Worm (Caenorhabditis elegans) whole organism, late embryonic: ENCODE results near the gene ckr-2.

Experiments used
- ceh-19 ChIP-seq: fragments of 200-800 bp; sonication (Bioruptor generic); optimal IDR thresholded peaks from 2 replicates; lab custom pipeline; 2018; ENCODE audit warnings: mild to moderate bottlenecking, missing genetic modification characterization, missing compliant biosample characterization
- ceh-31 ChIP-seq: sonication (generic microtip); optimal IDR thresholded peaks from 2 replicates; lab custom pipeline; 2016; ENCODE audit warnings: missing genetic modification characterization, missing compliant biosample characterization
- ceh-48 ChIP-seq: sonication (generic microtip); optimal IDR thresholded peaks from 2 replicates; lab custom pipeline; 2016; ENCODE audit warnings: missing genetic modification characterization, inconsistent platforms, missing compliant biosample characterization
- elt-2 ChIP-seq: sonication (generic microtip); optimal IDR thresholded peaks from 2 replicates; lab custom pipeline; 2016; ENCODE audit warnings: missing genetic modification reagents, missing genetic modification characterization, missing compliant biosample characterization
- pag-3 ChIP-seq: sonication (generic microtip); optimal IDR thresholded peaks from 2 replicates; lab custom pipeline; 2016; ENCODE audit warnings: missing compliant biosample characterization, missing genetic modification characterization, borderline replicate concordance
- pros-1 ChIP-seq: fragments of 150-350 bp; optimal IDR thresholded peaks from 2 replicates; lab custom pipeline; 2014; ENCODE audit warnings: missing biosample characterization, missing genetic modification reagents, missing genetic modification characterization
- sox-4 ChIP-seq: sonication (generic microtip); optimal IDR thresholded peaks from 2 replicates; lab custom pipeline; 2017; ENCODE audit warnings: mild to moderate bottlenecking, missing genetic modification characterization, inconsistent platforms, missing compliant biosample characterization

DNA sequence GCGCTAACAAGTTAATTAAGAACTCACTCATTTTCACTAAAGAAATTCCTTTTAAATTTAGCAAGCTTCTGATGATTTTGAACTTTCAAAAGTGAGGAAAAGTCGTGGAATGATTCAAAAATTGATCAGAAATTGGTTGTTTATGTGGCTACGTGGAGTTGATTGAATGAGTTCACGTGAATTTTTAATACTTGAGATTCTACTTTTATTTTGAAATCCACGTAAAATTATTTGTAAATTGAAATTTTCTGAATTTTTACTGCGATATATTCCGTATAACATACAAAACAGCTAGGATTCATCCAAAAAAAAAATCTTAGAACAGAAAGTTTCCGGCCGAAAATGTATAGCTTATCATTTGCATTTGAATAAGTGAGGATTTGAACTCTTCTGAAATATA is 51.6 kb downstream of the ckr-2 start, which contains the start of gene moa-1:
- TF ChIP-seq sox-4 (tag; lab: Kevin White, UChicago) (no peak), elt-2 (tag; lab: Kevin White, UChicago) (no peak), pag-3 (no peak), ceh-48 (tag; lab: Kevin White, UChicago) (no peak), ceh-31 (tag; lab: Kevin White, UChicago) (no peak), ceh-19 (GFP tag; lab: Kevin White, UChicago) (no peak), pros-1 (no peak)
